Worm (Caenorhabditis elegans) whole organism, L2 larva: Measurements from ENCODE around the gene T25F10.3.

Experiments used
- C34F6.9 ChIP-seq: fragments of 150-350 bp; optimal IDR thresholded peaks from 2 replicates; lab custom pipeline; 2014; ENCODE audit warnings: missing biosample characterization, missing genetic modification characterization
- F13H6.1 ChIP-seq: sonication (generic microtip); optimal IDR thresholded peaks from 2 replicates; lab custom pipeline; 2016; ENCODE audit warnings: missing genetic modification characterization, missing compliant biosample characterization
- R02D3.7 ChIP-seq: fragments of 150-350 bp; optimal IDR thresholded peaks from 2 replicates; lab custom pipeline; 2014; ENCODE audit warnings: missing biosample characterization, missing genetic modification characterization
- Y55F3AM.14 ChIP-seq: fragments of 200-800 bp; sonication (Bioruptor generic); optimal IDR thresholded peaks from 2 replicates; lab custom pipeline; 2018; ENCODE audit warnings: mild to moderate bottlenecking, missing genetic modification characterization, missing compliant biosample characterization
- ZK546.5 ChIP-seq: sonication (generic microtip); optimal IDR thresholded peaks from 2 replicates; lab custom pipeline; 2017; ENCODE audit warnings: missing biosample characterization, missing genetic modification characterization
- alr-1 ChIP-seq: fragments of 150-350 bp; optimal IDR thresholded peaks from 2 replicates; lab custom pipeline; 2014; ENCODE audit warnings: missing biosample characterization, missing genetic modification characterization
- ama-1 ChIP-seq: fragments of 150-350 bp; optimal IDR thresholded peaks from 2 replicates; lab custom pipeline; 2018; ENCODE audit warnings: inconsistent platforms
- blmp-1 ChIP-seq: sonication (generic microtip); optimal IDR thresholded peaks from 2 replicates; lab custom pipeline; 2017; ENCODE audit warnings: missing genetic modification characterization, mild to moderate bottlenecking, missing compliant biosample characterization, antibody characterized with exemption, moderate library complexity; ENCODE audit not compliant: insufficient read depth
- ceh-16 ChIP-seq: fragments of 150-350 bp; optimal IDR thresholded peaks from 2 replicates; lab custom pipeline; 2014; ENCODE audit warnings: missing biosample characterization, missing genetic modification characterization
- ceh-82 ChIP-seq: fragments of 150-350 bp; optimal IDR thresholded peaks from 2 replicates; lab custom pipeline; 2014; ENCODE audit warnings: missing biosample characterization, missing genetic modification characterization
- crh-2 ChIP-seq: sonication (generic microtip); optimal IDR thresholded peaks from 2 replicates; lab custom pipeline; 2017; ENCODE audit warnings: missing biosample characterization, missing genetic modification characterization
- elt-1 ChIP-seq: fragments of 150-350 bp; optimal IDR thresholded peaks from 2 replicates; lab custom pipeline; 2014; ENCODE audit warnings: missing biosample characterization, missing genetic modification characterization
- fos-1 ChIP-seq: fragments of 150-350 bp; optimal IDR thresholded peaks from 2 replicates; lab custom pipeline; 2014; ENCODE audit warnings: missing biosample characterization, missing genetic modification characterization
- gmeb-1 ChIP-seq: fragments of 150-350 bp; optimal IDR thresholded peaks from 2 replicates; lab custom pipeline; 2014; ENCODE audit warnings: missing biosample characterization, missing genetic modification characterization
- lin-11 ChIP-seq: fragments of 150-350 bp; sonication (generic microtip); optimal IDR thresholded peaks from 2 replicates; lab custom pipeline; 2014; ENCODE audit warnings: missing biosample characterization, missing genetic modification characterization, inconsistent platforms, mixed read lengths
- lin-13 ChIP-seq: fragments of 150-350 bp; optimal IDR thresholded peaks from 2 replicates; lab custom pipeline; 2014; ENCODE audit warnings: missing biosample characterization, missing genetic modification reagents, missing genetic modification characterization
- lin-39 ChIP-seq: fragments of 150-350 bp; optimal IDR thresholded peaks from 2 replicates; lab custom pipeline; 2014; ENCODE audit warnings: missing biosample characterization, missing genetic modification reagents, missing genetic modification characterization
- lsy-2 ChIP-seq, 2 experiments: fragments of 150-350 bp in 1 of 2; sonication (generic microtip) in 1 of 2; optimal IDR thresholded peaks; 2 replicates each; lab custom pipeline; 2014 to 2017; ENCODE audit warnings: missing biosample characterization in 2 of 2, missing genetic modification characterization in 2 of 2
- mab-5 ChIP-seq: fragments of 150-350 bp; optimal IDR thresholded peaks from 2 replicates; lab custom pipeline; 2014; ENCODE audit warnings: missing biosample characterization, missing genetic modification characterization
- mdl-1 ChIP-seq, 2 experiments: fragments of 150-350 bp in 1 of 2; sonication (generic microtip) in 1 of 2; optimal IDR thresholded peaks; 2 replicates each; lab custom pipeline; 2017; ENCODE audit warnings: missing biosample characterization in 2 of 2, missing genetic modification characterization in 2 of 2
- nhr-10 ChIP-seq: sonication (generic microtip); optimal IDR thresholded peaks from 2 replicates; lab custom pipeline; 2017; ENCODE audit warnings: missing biosample characterization, missing genetic modification characterization
- nhr-11 ChIP-seq: fragments of 150-350 bp; optimal IDR thresholded peaks from 2 replicates; lab custom pipeline; 2014; ENCODE audit warnings: missing biosample characterization, missing genetic modification characterization
- nhr-12 ChIP-seq: fragments of 150-350 bp; optimal IDR thresholded peaks from 2 replicates; lab custom pipeline; 2014; ENCODE audit warnings: missing biosample characterization, missing genetic modification characterization
- nhr-129 ChIP-seq: fragments of 150-350 bp; optimal IDR thresholded peaks from 2 replicates; lab custom pipeline; 2014; ENCODE audit warnings: missing biosample characterization, missing genetic modification characterization
- nhr-21 ChIP-seq: fragments of 150-350 bp; optimal IDR thresholded peaks from 2 replicates; lab custom pipeline; 2014; ENCODE audit warnings: missing biosample characterization, missing genetic modification characterization
- nhr-23 ChIP-seq: fragments of 150-350 bp; optimal IDR thresholded peaks from 2 replicates; lab custom pipeline; 2014; ENCODE audit warnings: missing biosample characterization, missing genetic modification reagents, missing genetic modification characterization
- nhr-237 ChIP-seq: fragments of 150-350 bp; optimal IDR thresholded peaks from 2 replicates; lab custom pipeline; 2014; ENCODE audit warnings: missing biosample characterization, missing genetic modification characterization
- nhr-25 ChIP-seq: fragments of 150-350 bp; sonication (generic microtip); optimal IDR thresholded peaks from 3 replicates; lab custom pipeline; 2014; ENCODE audit warnings: missing biosample characterization, missing genetic modification characterization
- nhr-77 ChIP-seq: fragments of 150-350 bp; optimal IDR thresholded peaks from 2 replicates; lab custom pipeline; 2014; ENCODE audit warnings: missing biosample characterization, missing genetic modification characterization
- peb-1 ChIP-seq: fragments of 150-350 bp; optimal IDR thresholded peaks from 2 replicates; lab custom pipeline; 2014; ENCODE audit warnings: missing biosample characterization, missing genetic modification characterization
- skn-1 ChIP-seq: sonication (generic microtip); optimal IDR thresholded peaks from 2 replicates; lab custom pipeline; 2017; ENCODE audit warnings: missing biosample characterization, missing genetic modification characterization
- sma-3 ChIP-seq: sonication (generic microtip); optimal IDR thresholded peaks from 2 replicates; lab custom pipeline; 2016; ENCODE audit warnings: missing genetic modification reagents, missing genetic modification characterization, missing compliant biosample characterization
- snpc-4 ChIP-seq: fragments of 150-350 bp; optimal IDR thresholded peaks from 2 replicates; lab custom pipeline; 2014; ENCODE audit warnings: missing biosample characterization, missing genetic modification characterization
- unc-39 ChIP-seq: fragments of 150-350 bp; optimal IDR thresholded peaks from 2 replicates; lab custom pipeline; 2014; ENCODE audit warnings: missing biosample characterization, missing genetic modification characterization
- unc-55 ChIP-seq: fragments of 150-350 bp; sonication (generic microtip); optimal IDR thresholded peaks from 3 replicates; lab custom pipeline; 2014; ENCODE audit warnings: missing biosample characterization, missing genetic modification reagents, missing genetic modification characterization
- unc-62 ChIP-seq: fragments of 150-350 bp; optimal IDR thresholded peaks from 2 replicates; lab custom pipeline; 2014; ENCODE audit warnings: missing biosample characterization, missing genetic modification reagents, missing genetic modification characterization
- ztf-11 ChIP-seq: sonication (generic microtip); optimal IDR thresholded peaks from 2 replicates; lab custom pipeline; 2017; ENCODE audit warnings: missing biosample characterization, missing genetic modification characterization

T25F10.3 gene

ce11 chrV:6709050-6709683 is 35.7 kb upstream of the T25F10.3 start, which contains the start of gene dlst-1:
Gene dlst-1, minus strand, starts transcription at chrV:6709101.
- no peak for TF ChIP-seq peb-1 (tag; lab: Kevin White, UChicago)
- peak; percentile 43 for TF ChIP-seq gmeb-1 (tag; lab: Kevin White, UChicago)
- no peak for TF ChIP-seq ceh-16 (tag; lab: Kevin White, UChicago)
- TF ChIP-seq lsy-2 (tag; optimal IDR thresholded peaks at IDR 0.05; lab: Kevin White, UChicago): peak; percentile 21 to 45
- TF ChIP-seq nhr-12 (tag; lab: Kevin White, UChicago): no peak
- no peak for TF ChIP-seq nhr-23 (tag; lab: Kevin White, UChicago)
- TF ChIP-seq nhr-11 (tag; lab: Kevin White, UChicago): no peak
- peak; percentile 8 for TF ChIP-seq nhr-21 (tag; lab: Kevin White, UChicago)
- TF ChIP-seq mab-5 (tag; lab: Kevin White, UChicago): no peak
- no peak for TF ChIP-seq ceh-82 (tag; lab: Kevin White, UChicago)
- no peak for TF ChIP-seq ZK546.5
- TF ChIP-seq C34F6.9 (tag; lab: Kevin White, UChicago): peak; percentile 29
- no peak for TF ChIP-seq unc-62 (GFP tag; lab: Kevin White, UChicago)
- peak; percentile 66 for TF ChIP-seq sma-3 (GFP tag; lab: Kevin White, UChicago)
- peak; percentile 45 for TF ChIP-seq nhr-25 (tag; lab: Kevin White, UChicago)
- peak; percentile 40 for TF ChIP-seq F13H6.1 (tag; lab: Kevin White, UChicago)
- TF ChIP-seq nhr-10 (tag; lab: Kevin White, UChicago): no peak
- peak; percentile 25 for TF ChIP-seq lin-11 (tag; lab: Kevin White, UChicago)
- peak; percentile 47 for TF ChIP-seq nhr-129 (tag; lab: Kevin White, UChicago)

ce11 chrV:6710462-6710861 is 34.4 kb upstream of the T25F10.3 start, which contains the start of gene sna-1:
Gene sna-1, minus strand, starts transcription at chrV:6710679.
- TF ChIP-seq R02D3.7 (tag; lab: Kevin White, UChicago) (no peak), ama-1 (lab: Kevin White, UChicago) (peak; percentile 36), unc-55 (GFP tag; lab: Kevin White, UChicago) (peak; percentile 28)
- TF ChIP-seq, all 48 proteins: peak for 2

- TF ChIP-seq nhr-10 (tag; lab: Kevin White, UChicago): no peak
- TF ChIP-seq ztf-11 (tag; lab: Kevin White, UChicago): no peak
- no peak for TF ChIP-seq lin-13
- TF ChIP-seq snpc-4 (tag; lab: Kevin White, UChicago): no peak
- no peak for TF ChIP-seq R02D3.7 (tag; lab: Kevin White, UChicago)
- TF ChIP-seq fos-1 (tag; lab: Kevin White, UChicago): no peak
- TF ChIP-seq lin-39 (tag; lab: Kevin White, UChicago): no peak
- TF ChIP-seq mab-5 (tag; lab: Kevin White, UChicago): no peak
- no peak for TF ChIP-seq unc-55 (GFP tag; lab: Kevin White, UChicago)
- no peak for TF ChIP-seq skn-1 (tag; lab: Kevin White, UChicago)
- TF ChIP-seq lin-11 (tag; lab: Kevin White, UChicago): no peak
- TF ChIP-seq crh-2 (tag; lab: Kevin White, UChicago): no peak
Observed at ce11 chrV:6718232-6718631, 26.6 kb upstream of the T25F10.3 start, which contains the start of gene srg-30. Gene srg-30, minus strand, starts transcription at chrV:6718332.

- TF ChIP-seq nhr-11 (tag; lab: Kevin White, UChicago): no peak
- no peak for TF ChIP-seq gmeb-1 (tag; lab: Kevin White, UChicago)
- TF ChIP-seq alr-1 (tag; lab: Kevin White, UChicago): no peak
- no peak for TF ChIP-seq lin-11 (tag; lab: Kevin White, UChicago)
- no peak for TF ChIP-seq Y55F3AM.14 (GFP tag; lab: Kevin White, UChicago)
- TF ChIP-seq snpc-4 (tag; lab: Kevin White, UChicago): no peak
- no peak for TF ChIP-seq mdl-1 (tag; optimal IDR thresholded peaks at IDR 0.05; lab: Kevin White, UChicago)
- no peak for TF ChIP-seq blmp-1 (tag; lab: Kevin White, UChicago)
- TF ChIP-seq ZK546.5: no peak
- no peak for TF ChIP-seq nhr-23 (tag; lab: Kevin White, UChicago)
- TF ChIP-seq elt-1 (tag; lab: Kevin White, UChicago): no peak
- TF ChIP-seq nhr-77: no peak
- TF ChIP-seq nhr-237 (tag; lab: Kevin White, UChicago): no peak
- TF ChIP-seq C34F6.9 (tag; lab: Kevin White, UChicago): no peak
- TF ChIP-seq ama-1 (lab: Kevin White, UChicago): no peak
- TF ChIP-seq unc-39 (tag; lab: Kevin White, UChicago): no peak
- no peak for TF ChIP-seq sma-3 (GFP tag; lab: Kevin White, UChicago)
- TF ChIP-seq, all 48 proteins: peak for 0
Observed at ce11 chrV:6722378-6722777, 22.5 kb upstream of the T25F10.3 start, which contains the start of gene ZC487.2. Gene ZC487.2, minus strand, starts transcription at chrV:6722478.
